Fruit fly (Drosophila melanogaster): Measurements from ENCODE around the gene Taf13.
A peak's percentile ranks its signal among the peaks of the same experiment; 100 is the strongest.

The Taf13 gene

DNA sequence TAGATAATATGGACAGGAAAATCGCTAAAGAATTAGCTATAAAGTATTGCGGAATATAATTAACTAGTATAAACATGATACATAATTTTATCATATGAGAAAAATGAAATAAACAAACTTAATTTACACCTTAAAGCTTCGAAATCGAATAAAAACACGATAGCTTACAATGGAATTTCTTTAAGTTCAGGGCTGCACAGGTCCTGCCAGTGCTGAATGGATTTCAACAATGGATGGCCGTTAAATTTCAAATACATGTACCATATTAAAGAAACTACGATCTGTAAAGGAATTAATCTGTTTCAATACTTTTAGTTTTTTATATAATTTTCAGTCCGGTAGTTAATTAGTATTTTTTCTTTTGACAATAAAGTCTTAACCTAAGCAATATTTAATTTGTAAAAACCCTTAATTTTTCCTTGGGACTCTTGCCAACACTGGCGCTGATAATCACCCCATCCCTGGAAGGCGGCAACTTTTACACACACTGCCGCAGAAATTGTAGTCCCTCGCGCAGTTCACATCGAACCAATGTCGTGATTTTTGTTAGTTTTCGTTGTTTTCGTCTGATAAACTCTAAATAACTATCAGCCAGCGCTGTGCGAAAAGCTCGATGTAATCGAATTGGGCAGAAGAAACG, 32.5 kb downstream of the Taf13 start, which contains the start of the genes barr and lok (continued):
- TF ChIP-seq CG16813 (GFP tag; IDR thresholded peaks at IDR 0.05; ENCODE audit: partially characterized antibody), result no peak
- TF ChIP-seq CG12071 (GFP tag; optimal IDR thresholded peaks at IDR 0.05), result no peak
- TF ChIP-seq Dp (GFP tag; optimal IDR thresholded peaks at IDR 0.05), result peak; percentile 57
- TF ChIP-seq jumu (GFP tag; optimal IDR thresholded peaks at IDR 0.05), result peak; percentile 63
- peak; percentile 95 for TF ChIP-seq Sry-β (GFP tag; optimal IDR thresholded peaks at IDR 0.05)
- no peak for TF ChIP-seq Elba2 (GFP tag; optimal IDR thresholded peaks at IDR 0.05)
- TF ChIP-seq Stat92E (GFP tag; optimal IDR thresholded peaks at IDR 0.05), result no peak
- 0 out of 2 replicates have a peak, but pooled peaks have one; percentile 17 for TF ChIP-seq esg (GFP tag; conservative IDR thresholded peaks at IDR 0.05)
- TF ChIP-seq Poxn (GFP tag; IDR thresholded peaks at IDR 0.05), result no peak
- TF ChIP-seq CG4854 (GFP tag; optimal IDR thresholded peaks at IDR 0.05), result peak; percentile 9
- no peak for TF ChIP-seq sens-2 (GFP tag; IDR thresholded peaks at IDR 0.05)
- TF ChIP-seq HLH4C (GFP tag; IDR thresholded peaks at IDR 0.05; ENCODE audit: partially characterized antibody), result no peak
- TF ChIP-seq HLH3B (GFP tag; IDR thresholded peaks at IDR 0.05), result no peak
- peak; percentile 6 for TF ChIP-seq gro (GFP tag; optimal IDR thresholded peaks at IDR 0.05)
- TF ChIP-seq CG2120 (GFP tag; optimal IDR thresholded peaks at IDR 0.05), result peak; percentile 75
- no peak for TF ChIP-seq CG4730 (GFP tag; IDR thresholded peaks at IDR 0.05)
- TF ChIP-seq CG15696 (tag; optimal IDR thresholded peaks at IDR 0.05), result peak; percentile 39
- TF ChIP-seq CG2875 (GFP tag; optimal IDR thresholded peaks at IDR 0.05), result peak; percentile 29
- no peak for TF ChIP-seq CG14050 (GFP tag; IDR thresholded peaks at IDR 0.05)
- TF ChIP-seq pan (optimal IDR thresholded peaks at IDR 0.05), result no peak
- TF ChIP-seq pan (GFP tag; optimal IDR thresholded peaks at IDR 0.05 in 1 of 2, IDR thresholded peaks at IDR 0.05 in 1 of 2), result no peak
- TF ChIP-seq gsb-n (tag; optimal IDR thresholded peaks at IDR 0.05), result no peak
- TF ChIP-seq Ptx1 (GFP tag; IDR thresholded peaks at IDR 0.05), result peak; percentile 61; the same call in 1 of the 2 replicates
- TF ChIP-seq CG4328 (GFP tag; optimal IDR thresholded peaks at IDR 0.05), result peak; percentile 39
- peak; percentile 71 for TF ChIP-seq Abd-B (GFP tag; optimal IDR thresholded peaks at IDR 0.05)
- peak; percentile 70 for TF ChIP-seq Hsf (GFP tag; optimal IDR thresholded peaks at IDR 0.05)
- TF ChIP-seq CG10979 (tag; optimal IDR thresholded peaks at IDR 0.05), result peak; percentile 17
- TF ChIP-seq Awh (GFP tag; IDR thresholded peaks at IDR 0.05), result no peak
- TF ChIP-seq Dbx (GFP tag; IDR thresholded peaks at IDR 0.05), result peak; percentile 63; the same call in 2 of the 3 replicates
- peak; percentile 14 for TF ChIP-seq CG3281 (GFP tag; optimal IDR thresholded peaks at IDR 0.05)
- TF ChIP-seq fd102C (GFP tag; optimal IDR thresholded peaks at IDR 0.05), result no peak
- peak; percentile 17 for TF ChIP-seq CG1603 (tag; optimal IDR thresholded peaks at IDR 0.05)
- peak; percentile 40 for TF ChIP-seq CG7786 (GFP tag; optimal IDR thresholded peaks at IDR 0.05)
- TF ChIP-seq Side (GFP tag; optimal IDR thresholded peaks at IDR 0.05), result peak; percentile 2
- peak in 1 of 2 experiments; percentile 57 for TF ChIP-seq Hr51 (GFP tag; optimal IDR thresholded peaks at IDR 0.05)
- TF ChIP-seq nau (GFP tag; optimal IDR thresholded peaks at IDR 0.05), result no peak
- no peak for TF ChIP-seq Hr39 (optimal IDR thresholded peaks at IDR 0.05)
- peak; percentile 39 for TF ChIP-seq kay (GFP tag; optimal IDR thresholded peaks at IDR 0.05)
- TF ChIP-seq Atf-2 (GFP tag; optimal IDR thresholded peaks at IDR 0.05), result peak; percentile 62
- TF ChIP-seq prd (optimal IDR thresholded peaks at IDR 0.05), result no peak
- peak; percentile 57; the same call in 2 of the 3 replicates for TF ChIP-seq prd (GFP tag; IDR thresholded peaks at IDR 0.05)
- peak; percentile 18 for TF ChIP-seq ems (GFP tag; optimal IDR thresholded peaks at IDR 0.05)
- TF ChIP-seq CG10209 (GFP tag; optimal IDR thresholded peaks at IDR 0.05), result no peak
- peak; percentile 68 for TF ChIP-seq CG11504 (tag; optimal IDR thresholded peaks at IDR 0.05)
- no peak for TF ChIP-seq D (optimal IDR thresholded peaks at IDR 0.05)
- peak; percentile 53 for TF ChIP-seq D (GFP tag; optimal IDR thresholded peaks at IDR 0.05)
- TF ChIP-seq lbe (GFP tag; optimal IDR thresholded peaks at IDR 0.05), result no peak
- TF ChIP-seq CG18764 (GFP tag; optimal IDR thresholded peaks at IDR 0.05), result no peak
- no peak for TF ChIP-seq salm (tag; optimal IDR thresholded peaks at IDR 0.05)
- no peak for TF ChIP-seq gce (GFP tag; IDR thresholded peaks at IDR 0.05)
